Fruit fly (Drosophila melanogaster) whole organism, embryonic: ENCODE measurements around the gene Mrp5.

Experiments
- B-H2 ChIP-seq: fragments of 200-800 bp; sonication (Bioruptor generic); optimal IDR thresholded peaks from 2 replicates; lab custom pipeline; 2018; ENCODE audit warnings: missing biosample characterization, mild to moderate bottlenecking, missing genetic modification characterization
- Bgb ChIP-seq: fragments of 200-800 bp; sonication (Bioruptor generic); IDR thresholded peaks from 2 replicates; pipeline ENCODE4 v1.3.6; 2022; ENCODE audit warnings: missing biosample characterization, missing genetic modification characterization; ENCODE audit not compliant: partially characterized antibody
- Blimp-1 ChIP-seq: fragments of 200-800 bp; sonication (Bioruptor generic); optimal IDR thresholded peaks from 3 replicates; lab custom pipeline; 2018; ENCODE audit warnings: missing biosample characterization, missing genetic modification characterization, mild to moderate bottlenecking, moderate library complexity, missing genetic modification reagents
- Bteb2 ChIP-seq: fragments of 200-800 bp; sonication (Bioruptor generic); optimal IDR thresholded peaks from 2 replicates; lab custom pipeline; 2016; ENCODE audit warnings: missing biosample characterization, missing genetic modification characterization
- CG10654 ChIP-seq: fragments of 200-800 bp; sonication (Bioruptor generic); optimal IDR thresholded peaks from 2 replicates; lab custom pipeline; 2016; ENCODE audit warnings: missing biosample characterization, missing genetic modification characterization
- CG10959 ChIP-seq: fragments of 200-800 bp; sonication (Bioruptor generic); IDR thresholded peaks from 2 replicates; pipeline ENCODE4 v1.3.6; 2022; ENCODE audit warnings: missing biosample characterization, missing genetic modification characterization
- CG11504 ChIP-seq: fragments of 200-800 bp; sonication (Bioruptor generic); optimal IDR thresholded peaks from 3 replicates; lab custom pipeline; 2019; ENCODE audit warnings: missing biosample characterization, mild to moderate bottlenecking, missing genetic modification characterization, moderate library complexity
- CG12104 ChIP-seq: fragments of 200-800 bp; sonication (Bioruptor generic); optimal IDR thresholded peaks from 3 replicates; lab custom pipeline; 2016; ENCODE audit warnings: missing biosample characterization, missing genetic modification characterization
- CG17361 ChIP-seq: fragments of 200-800 bp; sonication (Bioruptor generic); IDR thresholded peaks from 3 replicates; pipeline ENCODE4 v1.3.6; 2022; ENCODE audit warnings: missing biosample characterization, missing genetic modification characterization
- CG18262 ChIP-seq: fragments of 200-800 bp; optimal IDR thresholded peaks from 3 replicates; lab custom pipeline; 2019; ENCODE audit warnings: missing biosample characterization, mild to moderate bottlenecking, missing genetic modification characterization, moderate library complexity
- CG1832 ChIP-seq: fragments of 200-800 bp; sonication (Bioruptor generic); optimal IDR thresholded peaks from 2 replicates; lab custom pipeline; 2017; ENCODE audit warnings: missing biosample characterization, mild to moderate bottlenecking, missing genetic modification characterization, inconsistent platforms
- CG2120 ChIP-seq: fragments of 200-800 bp; sonication (Bioruptor generic); optimal IDR thresholded peaks from 3 replicates; lab custom pipeline; 2016; ENCODE audit warnings: missing biosample characterization, missing genetic modification characterization
- CG2199 ChIP-seq: fragments of 200-800 bp; sonication (Bioruptor generic); IDR thresholded peaks from 3 replicates; pipeline ENCODE4 v1.3.6; 2022; ENCODE audit warnings: missing biosample characterization, missing genetic modification characterization
- CG2678 ChIP-seq: fragments of 200-800 bp; sonication (Bioruptor generic); optimal IDR thresholded peaks from 3 replicates; lab custom pipeline; 2019; ENCODE audit warnings: missing biosample characterization, mild to moderate bottlenecking, missing genetic modification characterization, moderate library complexity
- CG2712 ChIP-seq: fragments of 200-800 bp; optimal IDR thresholded peaks from 3 replicates; lab custom pipeline; 2019; ENCODE audit warnings: missing biosample characterization, mild to moderate bottlenecking, missing genetic modification characterization, moderate library complexity
- CG30403 ChIP-seq: fragments of 200-800 bp; sonication (Bioruptor generic); optimal IDR thresholded peaks from 3 replicates; lab custom pipeline; 2016; ENCODE audit warnings: missing biosample characterization, missing genetic modification characterization
- CG31441 ChIP-seq: fragments of 200-800 bp; sonication (Bioruptor generic); IDR thresholded peaks from 2 replicates; pipeline ENCODE4 v1.3.6; 2022; ENCODE audit warnings: missing biosample characterization, missing genetic modification characterization
- CG3281 ChIP-seq: fragments of 200-800 bp; sonication (Bioruptor generic); optimal IDR thresholded peaks from 3 replicates; lab custom pipeline; 2017; ENCODE audit warnings: missing biosample characterization, mild to moderate bottlenecking, missing genetic modification characterization
- CG33557 ChIP-seq: fragments of 200-800 bp; sonication (Bioruptor generic); optimal IDR thresholded peaks from 2 replicates; lab custom pipeline; 2019; ENCODE audit warnings: missing biosample characterization, mild to moderate bottlenecking, missing genetic modification characterization, moderate library complexity
- CG6272 ChIP-seq: fragments of 200-800 bp; sonication (Bioruptor generic); IDR thresholded peaks from 2 replicates; pipeline ENCODE4 v1.3.6; 2022; ENCODE audit warnings: missing biosample characterization, missing genetic modification characterization
- D19B ChIP-seq: fragments of 200-800 bp; sonication (Bioruptor generic); optimal IDR thresholded peaks from 2 replicates; lab custom pipeline; 2017; ENCODE audit warnings: missing biosample characterization, mild to moderate bottlenecking, missing genetic modification characterization
- Dll ChIP-seq: fragments of 200-800 bp; sonication (Bioruptor generic); IDR thresholded peaks from 4 replicates; pipeline ENCODE4 v1.3.6; 2022; ENCODE audit warnings: missing biosample characterization, missing genetic modification characterization; ENCODE audit not compliant: partially characterized antibody
- Doc2 ChIP-seq: fragments of 200-800 bp; sonication (Bioruptor generic); IDR thresholded peaks from 2 replicates; pipeline ENCODE4 v1.3.6; 2022; ENCODE audit warnings: missing biosample characterization, missing genetic modification characterization
- E2f2 ChIP-seq: fragments of 200-800 bp; sonication (Bioruptor generic); IDR thresholded peaks from 2 replicates; pipeline ENCODE4 v1.3.6; 2022; ENCODE audit warnings: missing biosample characterization, missing genetic modification characterization
- Jarid2 ChIP-seq: fragments of 200-800 bp; sonication (Bioruptor generic); optimal IDR thresholded peaks from 3 replicates; lab custom pipeline; 2017; ENCODE audit warnings: mild to moderate bottlenecking, missing biosample characterization, missing genetic modification reagents, missing genetic modification characterization
- Lhr ChIP-seq: fragments of 200-800 bp; sonication (Bioruptor generic); optimal IDR thresholded peaks from 3 replicates; lab custom pipeline; 2017; ENCODE audit warnings: mild to moderate bottlenecking, missing biosample characterization, missing genetic modification reagents, missing genetic modification characterization
- MBD-R2 ChIP-seq: fragments of 200-800 bp; sonication (Bioruptor generic); IDR thresholded peaks from 2 replicates; pipeline ENCODE4 v1.3.6; 2022; ENCODE audit warnings: missing biosample characterization, missing genetic modification characterization
- Optix ChIP-seq: fragments of 200-800 bp; sonication (Bioruptor generic); IDR thresholded peaks from 3 replicates; pipeline ENCODE4 v1.3.6; 2022; ENCODE audit warnings: missing biosample characterization, missing genetic modification characterization
- Ptx1 ChIP-seq: fragments of 200-800 bp; sonication (Bioruptor generic); IDR thresholded peaks from 2 replicates; pipeline ENCODE4 v1.3.6; 2022; ENCODE audit warnings: missing biosample characterization, missing genetic modification characterization
- Rx ChIP-seq: fragments of 200-800 bp; sonication (Bioruptor generic); IDR thresholded peaks from 2 replicates; pipeline ENCODE4 v1.3.6; 2022; ENCODE audit warnings: missing biosample characterization, missing genetic modification characterization
- Scr ChIP-seq: fragments of 200-800 bp; sonication (Bioruptor generic); IDR thresholded peaks from 2 replicates; pipeline ENCODE4 v1.3.6; 2022; ENCODE audit warnings: missing biosample characterization, missing genetic modification characterization; ENCODE audit not compliant: partially characterized antibody
- Six4 ChIP-seq: fragments of 200-800 bp; sonication (Bioruptor generic); optimal IDR thresholded peaks from 2 replicates; lab custom pipeline; 2016; ENCODE audit warnings: missing biosample characterization, missing genetic modification characterization
- Stat92E ChIP-seq, 3 experiments: fragments of >200 bp in 2 of 3; fragments of 200-800 bp in 1 of 3; sonication (Bioruptor generic) in 1 of 3; optimal IDR thresholded peaks; 2 replicates each; lab custom pipeline; 2017 to 2019; ENCODE audit warnings: missing biosample characterization in 3 of 3, missing genetic modification characterization in 3 of 3, mild to moderate bottlenecking in 1 of 3, moderate library complexity in 1 of 3
- Xbp1 ChIP-seq: fragments of 200-800 bp; sonication (Bioruptor generic); optimal IDR thresholded peaks from 3 replicates; lab custom pipeline; 2016; ENCODE audit warnings: missing biosample characterization, mild to moderate bottlenecking, missing genetic modification characterization
- ara ChIP-seq: fragments of 200-800 bp; sonication (Bioruptor generic); IDR thresholded peaks from 2 replicates; pipeline ENCODE4 v1.3.6; 2022; ENCODE audit warnings: missing biosample characterization, missing genetic modification characterization
- bbx ChIP-seq: fragments of 200-800 bp; sonication (Bioruptor generic); IDR thresholded peaks from 2 replicates; pipeline ENCODE4 v1.3.6; 2022; ENCODE audit warnings: missing biosample characterization, missing genetic modification characterization; ENCODE audit not compliant: partially characterized antibody
- cwo ChIP-seq: fragments of 200-800 bp; sonication (Bioruptor generic); optimal IDR thresholded peaks from 3 replicates; lab custom pipeline; 2017; ENCODE audit warnings: missing biosample characterization, missing genetic modification characterization, mild to moderate bottlenecking, moderate library complexity, missing genetic modification reagents
- fru ChIP-seq: fragments of >200 bp; optimal IDR thresholded peaks from 2 replicates; lab custom pipeline; 2017
- gce ChIP-seq: fragments of 200-800 bp; sonication (Bioruptor generic); IDR thresholded peaks from 3 replicates; pipeline ENCODE4 v1.3.6; 2022; ENCODE audit warnings: missing biosample characterization, missing genetic modification characterization
- gem ChIP-seq: fragments of 200-800 bp; sonication (Bioruptor generic); optimal IDR thresholded peaks from 2 replicates; lab custom pipeline; 2019; ENCODE audit warnings: missing biosample characterization, mild to moderate bottlenecking, missing genetic modification characterization, moderate library complexity
- jing ChIP-seq: fragments of 200-800 bp; sonication (Bioruptor generic); optimal IDR thresholded peaks from 2 replicates; lab custom pipeline; 2018; ENCODE audit warnings: missing biosample characterization, mild to moderate bottlenecking, missing genetic modification characterization
- knrl ChIP-seq: fragments of 200-800 bp; sonication (Bioruptor generic); IDR thresholded peaks from 3 replicates; pipeline ENCODE4 v1.3.6; 2022; ENCODE audit warnings: missing biosample characterization, missing genetic modification characterization; ENCODE audit not compliant: partially characterized antibody
- lola ChIP-seq, 3 experiments: fragments of >200 bp in 2 of 3; fragments of 200-800 bp in 1 of 3; sonication (Bioruptor generic) in 1 of 3; optimal IDR thresholded peaks; 2 replicates each; lab custom pipeline; 2017 to 2019; ENCODE audit warnings: missing biosample characterization in 3 of 3, missing genetic modification characterization in 3 of 3, mild to moderate bottlenecking in 1 of 3, moderate library complexity in 1 of 3
- nau ChIP-seq: fragments of 200-800 bp; sonication (Bioruptor generic); optimal IDR thresholded peaks from 3 replicates; lab custom pipeline; 2017; ENCODE audit warnings: missing biosample characterization, mild to moderate bottlenecking, missing genetic modification characterization, missing genetic modification reagents
- p53 ChIP-seq: fragments of 200-800 bp; sonication (Bioruptor generic); optimal IDR thresholded peaks from 2 replicates; lab custom pipeline; 2016; ENCODE audit warnings: missing biosample characterization, missing genetic modification characterization
- row ChIP-seq: fragments of 200-800 bp; sonication (Bioruptor generic); IDR thresholded peaks from 3 replicates; pipeline ENCODE4 v1.3.6; 2022; ENCODE audit warnings: missing biosample characterization, missing genetic modification characterization
- salm ChIP-seq: fragments of 200-800 bp; sonication (Bioruptor generic); optimal IDR thresholded peaks from 2 replicates; lab custom pipeline; 2018; ENCODE audit warnings: missing biosample characterization, mild to moderate bottlenecking, missing genetic modification characterization
- sc ChIP-seq, 3 experiments: fragments of >200 bp in 2 of 3; fragments of 200-800 bp in 1 of 3; sonication (Bioruptor generic) in 1 of 3; optimal IDR thresholded peaks; 2 replicates in 2 of 3; 3 replicates in 1 of 3; lab custom pipeline; 2017; ENCODE audit warnings: mild to moderate bottlenecking in 1 of 3, missing biosample characterization in 1 of 3, missing genetic modification characterization in 1 of 3, missing genetic modification reagents in 1 of 3
- slou ChIP-seq: fragments of 200-800 bp; sonication (Bioruptor generic); optimal IDR thresholded peaks from 3 replicates; lab custom pipeline; 2016; ENCODE audit warnings: missing biosample characterization, missing genetic modification characterization

Mrp5 gene

dm6 chr3R:19877427-19878076 lies 2.1 kb upstream of the Mrp5 start, which contains the start of the genes CG17186 and Arc42 (continued):
- TF ChIP-seq gem (tag; lab: Kevin White, UChicago) (peak; percentile 45), cwo (GFP tag; lab: Kevin White, UChicago) (no peak), bbx (GFP tag; lab: Robert Waterston, UW) (no peak), Doc2 (no peak), E2f2 (GFP tag; lab: Robert Waterston, UW) (peak; percentile 80; the same call in 1 of the 2 replicates), Rx (no peak), Bgb (GFP tag; lab: Robert Waterston, UW) (no peak), nau (no peak), Six4 (GFP tag; lab: Kevin White, UChicago) (peak; percentile 3), CG10654 (GFP tag; lab: Kevin White, UChicago) (peak; percentile 28), ara (GFP tag; lab: Robert Waterston, UW) (no peak), CG2712 (tag; lab: Kevin White, UChicago) (peak; percentile 49), CG1832 (GFP tag; lab: Kevin White, UChicago) (no peak), Ptx1 (peak; percentile 21; the same call in 1 of the 2 replicates), p53 (GFP tag; lab: Kevin White, UChicago) (no peak), CG18262 (tag; lab: Kevin White, UChicago) (peak; percentile 19), D19B (GFP tag; lab: Kevin White, UChicago) (no peak), CG2199 (GFP tag; lab: Robert Waterston, UW) (no peak), salm (tag; lab: Kevin White, UChicago) (no peak), CG11504 (peak; percentile 30), CG30403 (GFP tag; lab: Kevin White, UChicago) (no peak), Lhr (GFP tag; lab: Kevin White, UChicago) (peak; percentile 41), CG2120 (GFP tag; lab: Kevin White, UChicago) (peak; percentile 46), CG31441 (GFP tag; lab: Robert Waterston, UW) (peak; percentile 46), CG3281 (GFP tag; lab: Kevin White, UChicago) (no peak), fru (lab: Kevin White, UChicago) (no peak), Dll (GFP tag; lab: Robert Waterston, UW) (no peak), CG2678 (tag; lab: Kevin White, UChicago) (peak; percentile 20), knrl (GFP tag; lab: Robert Waterston, UW) (peak; percentile 13; the same call in 1 of the 3 replicates), CG33557 (peak; percentile 11), Scr (GFP tag; lab: Robert Waterston, UW) (no peak), slou (no peak), CG10959 (GFP tag; lab: Robert Waterston, UW) (no peak), Stat92E (GFP tag; optimal IDR thresholded peaks at IDR 0.05; lab: Kevin White, UChicago) (peak in 1 of 3 experiments; percentile 24), Optix (GFP tag; lab: Robert Waterston, UW) (no peak), CG6272 (GFP tag; lab: Robert Waterston, UW) (no peak), Blimp-1 (GFP tag; lab: Kevin White, UChicago) (no peak), jing (no peak), CG12104 (GFP tag; lab: Kevin White, UChicago) (no peak), Jarid2 (no peak), CG17361 (GFP tag; lab: Robert Waterston, UW) (peak; percentile 31; the same call in 1 of the 3 replicates), B-H2 (peak; percentile 16), lola (GFP tag; optimal IDR thresholded peaks at IDR 0.05; lab: Kevin White, UChicago) (peak in 1 of 3 experiments; percentile 21), gce (GFP tag; lab: Robert Waterston, UW) (no peak), Bteb2 (GFP tag; lab: Kevin White, UChicago) (peak; percentile 4), sc (optimal IDR thresholded peaks at IDR 0.05; lab: Kevin White, UChicago) (no peak), sc (GFP tag; optimal IDR thresholded peaks at IDR 0.05; lab: Kevin White, UChicago) (no peak), row (peak; percentile 38), MBD-R2 (peak; percentile 72), Xbp1 (GFP tag; lab: Kevin White, UChicago) (peak; percentile 22)
